Worm (Caenorhabditis elegans): Measurements from ENCODE around the gene srh-167.
A peak's percentile ranks its signal among the peaks of the same experiment; 100 is the strongest.
"Not testable (repeated sequence)": the region's sequence is repeated elsewhere in the genome, so short reads cannot be mapped to it uniquely, and the experiment has no call there.

Gene srh-167

DNA sequence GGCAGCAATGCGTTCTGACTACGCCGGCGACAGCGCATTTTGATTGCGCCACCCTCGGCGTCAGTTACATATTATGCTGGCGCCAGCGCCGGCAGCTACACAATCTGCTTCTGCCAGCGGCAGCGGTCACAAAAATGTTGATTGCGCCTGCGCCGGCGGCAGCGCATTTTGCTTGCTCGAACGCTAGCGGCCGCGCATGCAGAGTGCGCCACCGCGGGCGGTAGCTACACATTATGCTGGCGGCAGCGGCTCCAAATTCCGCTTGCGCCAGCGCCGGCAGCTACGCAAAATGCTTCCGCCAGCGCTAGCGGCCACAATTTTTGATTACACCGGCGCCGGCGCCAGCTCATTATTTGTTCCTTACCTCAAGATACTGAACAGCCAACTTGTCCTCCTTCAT, 43.7 kb downstream of the srh-167 start:
- TF ChIP-seq skn-1 (tag; optimal IDR thresholded peaks at IDR 0.05) (no peak), aly-2 (tag; optimal IDR thresholded peaks at IDR 0.05) (no peak), snu-23 (GFP tag; optimal IDR thresholded peaks at IDR 0.05) (no peak), sox-4 (tag; optimal IDR thresholded peaks at IDR 0.05) (no peak), ceh-63 (GFP tag; optimal IDR thresholded peaks at IDR 0.05) (no peak), grh-1 (GFP tag; IDR thresholded peaks at IDR 0.05) (no peak), blmp-1 (tag; optimal IDR thresholded peaks at IDR 0.05) (no peak), lin-39 (tag; optimal IDR thresholded peaks at IDR 0.05) (no peak), fkh-10 (GFP tag; optimal IDR thresholded peaks at IDR 0.05) (no peak), hpl-2 (GFP tag; optimal IDR thresholded peaks at IDR 0.05) (no peak), hlh-17 (GFP tag; optimal IDR thresholded peaks at IDR 0.05; ENCODE audit: borderline replicate concordance) (no peak), unc-30 (tag; optimal IDR thresholded peaks at IDR 0.05) (no peak), xbp-1 (tag; optimal IDR thresholded peaks at IDR 0.05) (no peak), fkh-8 (tag; optimal IDR thresholded peaks at IDR 0.05) (no peak), mef-2 (tag; optimal IDR thresholded peaks at IDR 0.05) (no peak)

DNA sequence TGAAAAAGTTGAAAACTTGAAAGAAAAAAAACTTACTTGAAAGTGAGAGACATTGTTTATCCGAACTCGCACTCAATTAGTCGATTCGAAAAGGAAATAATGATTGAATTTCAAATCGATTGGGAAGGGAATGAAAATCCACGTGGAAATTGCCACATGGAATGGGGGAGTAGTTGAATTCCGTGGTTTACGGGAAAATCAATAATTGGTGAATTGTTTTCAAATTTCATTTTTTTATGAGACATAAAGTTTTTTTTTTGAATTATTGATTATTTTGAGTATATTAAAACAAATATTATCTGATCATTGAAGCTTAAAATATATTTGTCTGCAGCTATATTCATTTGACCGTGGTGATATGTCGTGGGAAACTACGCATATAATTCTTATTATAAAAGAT, 44.3 kb downstream of the srh-167 start, which contains the start of gene F13A7.1:
F13A7.1 (minus strand) TSS at position 101 of the 400 bp plus-strand sequence.
- TF ChIP-seq mdl-1 (tag; optimal IDR thresholded peaks at IDR 0.05) (no peak), xbp-1 (tag; optimal IDR thresholded peaks at IDR 0.05) (no peak), ceh-90 (tag; optimal IDR thresholded peaks at IDR 0.05) (no peak), isw-1 (GFP tag; IDR thresholded peaks at IDR 0.05) (no peak), nhr-90 (tag; optimal IDR thresholded peaks at IDR 0.05; ENCODE audit: poor library complexity) (no peak), dpl-1 (GFP tag; optimal IDR thresholded peaks at IDR 0.05) (no peak)

DNA sequence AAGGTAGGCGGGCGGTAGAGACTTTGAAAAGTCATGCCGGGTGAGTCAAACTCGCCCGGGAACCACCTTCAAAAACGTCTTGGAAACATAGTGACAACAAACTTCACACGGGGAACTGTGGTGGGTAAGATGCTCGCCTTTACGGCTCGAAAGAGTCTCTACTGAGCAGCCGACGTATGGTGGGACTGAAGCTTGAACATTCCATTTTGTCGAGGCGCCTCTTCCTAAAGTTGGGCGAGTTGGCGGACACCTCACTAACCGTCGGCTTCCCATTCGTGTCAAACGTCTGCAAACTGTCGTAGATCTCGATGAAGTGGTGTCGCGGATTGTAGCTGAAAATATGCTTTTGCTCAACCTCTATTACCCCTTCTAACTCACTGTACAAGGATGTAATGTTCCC, 49.4 kb downstream of the srh-167 start:
- TF ChIP-seq lin-13 (GFP tag; optimal IDR thresholded peaks at IDR 0.05) (no peak), efl-1 (optimal IDR thresholded peaks at IDR 0.05) (no peak), efl-1 (GFP tag; optimal IDR thresholded peaks at IDR 0.05 in 1 of 2) (peak in 1 of 2 experiments; percentile 58), lin-35 (GFP tag; optimal IDR thresholded peaks at IDR 0.05) (no peak), jun-1 (tag; optimal IDR thresholded peaks at IDR 0.05) (no peak)

DNA sequence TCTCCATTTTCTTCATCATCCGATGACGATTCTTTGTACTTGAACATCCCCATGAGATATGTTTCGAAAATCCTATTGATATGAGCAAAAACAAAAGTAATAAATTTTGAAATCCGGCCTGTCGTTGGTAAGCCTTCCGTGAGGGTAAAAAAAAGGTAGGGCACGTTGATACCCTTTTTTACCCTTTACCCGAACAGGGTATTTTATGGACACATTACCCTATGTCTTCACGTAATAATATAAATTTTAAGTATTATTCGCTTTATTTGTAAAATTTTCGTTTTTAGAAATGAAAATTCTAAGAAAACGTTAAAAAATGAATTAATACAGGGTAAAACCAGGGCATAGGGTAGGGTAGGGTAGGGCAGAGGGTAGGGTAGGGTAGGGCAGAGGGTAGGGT, 50.2 kb downstream of the srh-167 start, which contains the start of gene F13A7.7:
F13A7.7 (minus strand) TSS at position 101 of the 400 bp plus-strand sequence.
- TF ChIP-seq irx-1 (tag; optimal IDR thresholded peaks at IDR 0.05); zag-1 (tag; optimal IDR thresholded peaks at IDR 0.05); lin-35 (GFP tag; optimal IDR thresholded peaks at IDR 0.05): not testable (repeated sequence)
